Worm (Caenorhabditis elegans) whole organism, L1 larva: ENCODE data around the gene hst-1.

Experiments
- C16A3.4 ChIP-seq: fragments of 150-350 bp; optimal IDR thresholded peaks from 2 replicates; lab custom pipeline; 2014; ENCODE audit warnings: missing biosample characterization, missing genetic modification characterization
- C34B4.2 ChIP-seq: sonication (generic microtip); optimal IDR thresholded peaks from 2 replicates; lab custom pipeline; 2017; ENCODE audit warnings: mild to moderate bottlenecking, missing genetic modification characterization, missing compliant biosample characterization
- aha-1 ChIP-seq: fragments of 150-350 bp; optimal IDR thresholded peaks from 2 replicates; lab custom pipeline; 2014; ENCODE audit warnings: missing biosample characterization, missing genetic modification characterization
- alr-1 ChIP-seq: fragments of 200-800 bp; sonication (Bioruptor generic); optimal IDR thresholded peaks from 2 replicates; lab custom pipeline; 2018; ENCODE audit warnings: borderline replicate concordance, mild to moderate bottlenecking, missing genetic modification characterization, missing compliant biosample characterization
- aly-2 ChIP-seq: fragments of 150-350 bp; optimal IDR thresholded peaks from 2 replicates; lab custom pipeline; 2014; ENCODE audit warnings: missing biosample characterization, missing genetic modification characterization
- ama-1 ChIP-seq: fragments of 150-350 bp; optimal IDR thresholded peaks from 2 replicates; lab custom pipeline; 2014
- ceh-82 ChIP-seq, 3 experiments: fragments of 150-350 bp in 1 of 3; sonication (generic microtip) in 2 of 3; optimal IDR thresholded peaks; 2 replicates each; lab custom pipeline; 2014 to 2017; ENCODE audit warnings: missing biosample characterization in 3 of 3, missing genetic modification characterization in 3 of 3
- ceh-88 ChIP-seq: fragments of 200-800 bp; sonication (Bioruptor generic); IDR thresholded peaks from 2 replicates; pipeline ENCODE4 v1.3.6; 2022; ENCODE audit warnings: missing genetic modification characterization, missing compliant biosample characterization
- ceh-90 ChIP-seq: sonication (generic microtip); optimal IDR thresholded peaks from 2 replicates; lab custom pipeline; 2016; ENCODE audit warnings: missing genetic modification characterization, missing compliant biosample characterization
- dpl-1 ChIP-seq, 3 experiments: fragments of 150-350 bp in 2 of 3; sonication (generic microtip) in 1 of 3; optimal IDR thresholded peaks; 2 replicates each; lab custom pipeline; 2014 to 2017; ENCODE audit warnings: missing biosample characterization in 3 of 3, missing genetic modification characterization in 3 of 3, missing genetic modification reagents in 3 of 3
- dsc-1 ChIP-seq: sonication (generic microtip); optimal IDR thresholded peaks from 2 replicates; lab custom pipeline; 2016; ENCODE audit warnings: mild to moderate bottlenecking, missing genetic modification characterization, missing compliant biosample characterization
- efl-1 ChIP-seq, 4 experiments: fragments of 150-350 bp; optimal IDR thresholded peaks in 3 of 4; peaks in 1 of 4; 1 replicate in 1 of 4; 2 replicates in 3 of 4; lab custom pipeline; 2014; ENCODE audit warnings: missing biosample characterization in 2 of 4, missing genetic modification characterization in 2 of 4, missing genetic modification reagents in 2 of 4
- egl-13 ChIP-seq: sonication (generic microtip); optimal IDR thresholded peaks from 2 replicates; lab custom pipeline; 2016; ENCODE audit warnings: missing genotype, missing genetic modification reagents, missing genetic modification characterization, missing compliant biosample characterization
- egl-27 ChIP-seq, 2 experiments: fragments of 150-350 bp in 1 of 2; sonication (generic microtip); optimal IDR thresholded peaks; 3 replicates each; lab custom pipeline; 2017 to 2018; ENCODE audit warnings: missing biosample characterization in 2 of 2, missing genetic modification characterization in 2 of 2, missing genetic modification reagents in 2 of 2
- elt-3 ChIP-seq, 6 experiments: fragments of 150-350 bp in 1 of 6; sonication (generic microtip); optimal IDR thresholded peaks; 2 replicates each; lab custom pipeline; 2017 to 2018; ENCODE audit warnings: missing biosample characterization in 6 of 6, missing genetic modification characterization in 6 of 6, inconsistent platforms in 1 of 6
- ets-5 ChIP-seq: fragments of 200-800 bp; sonication (Bioruptor generic); IDR thresholded peaks from 2 replicates; pipeline ENCODE4 v1.3.6; 2022; ENCODE audit warnings: missing genetic modification characterization, missing compliant biosample characterization
- fkh-4 ChIP-seq: sonication (generic microtip); optimal IDR thresholded peaks from 2 replicates; lab custom pipeline; 2016; ENCODE audit warnings: missing compliant biosample characterization, missing genetic modification characterization, borderline replicate concordance
- fos-1 ChIP-seq: fragments of 150-350 bp; optimal IDR thresholded peaks from 2 replicates; lab custom pipeline; 2014; ENCODE audit warnings: missing biosample characterization, missing genetic modification characterization
- hlh-17 ChIP-seq: fragments of 200-800 bp; sonication (Bioruptor generic); optimal IDR thresholded peaks from 2 replicates; lab custom pipeline; 2018; ENCODE audit warnings: missing genetic modification characterization, mild to moderate bottlenecking, missing compliant biosample characterization, moderate library complexity, borderline replicate concordance
- hlh-4 ChIP-seq: sonication (generic microtip); optimal IDR thresholded peaks from 2 replicates; lab custom pipeline; 2016; ENCODE audit warnings: mild to moderate bottlenecking, missing genetic modification characterization, missing compliant biosample characterization
- irx-1 ChIP-seq: sonication (generic microtip); optimal IDR thresholded peaks from 2 replicates; lab custom pipeline; 2016; ENCODE audit warnings: missing genetic modification characterization, missing compliant biosample characterization
- jun-1 ChIP-seq: fragments of 150-350 bp; optimal IDR thresholded peaks from 2 replicates; lab custom pipeline; 2014; ENCODE audit warnings: missing biosample characterization, missing genetic modification reagents, missing genetic modification characterization
- lin-14 ChIP-seq: fragments of 200-800 bp; sonication (Bioruptor generic); optimal IDR thresholded peaks from 2 replicates; lab custom pipeline; 2018; ENCODE audit warnings: mild to moderate bottlenecking, missing genetic modification characterization, moderate library complexity, missing compliant biosample characterization
- lin-15B ChIP-seq: fragments of 150-350 bp; sonication (generic microtip); optimal IDR thresholded peaks from 3 replicates; lab custom pipeline; 2014; ENCODE audit warnings: missing biosample characterization, missing genetic modification characterization
- lir-3 ChIP-seq: sonication (generic microtip); optimal IDR thresholded peaks from 2 replicates; lab custom pipeline; 2016; ENCODE audit warnings: mild to moderate bottlenecking, missing genetic modification characterization, moderate library complexity, missing compliant biosample characterization; ENCODE audit not compliant: poor library complexity
- mab-9 ChIP-seq: fragments of 200-800 bp; sonication (Bioruptor generic); IDR thresholded peaks from 2 replicates; pipeline ENCODE4 v1.3.6; 2022; ENCODE audit warnings: missing genetic modification reagents, missing genetic modification characterization, missing compliant biosample characterization
- mdl-1 ChIP-seq, 2 experiments: fragments of 150-350 bp; optimal IDR thresholded peaks; 2 replicates each; lab custom pipeline; 2014 to 2017; ENCODE audit warnings: missing biosample characterization in 2 of 2, missing genetic modification characterization in 2 of 2, inconsistent platforms in 1 of 2
- mef-2 ChIP-seq: fragments of 150-350 bp; optimal IDR thresholded peaks from 2 replicates; lab custom pipeline; 2014; ENCODE audit warnings: missing biosample characterization, missing genetic modification characterization
- mep-1 ChIP-seq: fragments of 150-350 bp; optimal IDR thresholded peaks from 2 replicates; lab custom pipeline; 2014; ENCODE audit warnings: missing biosample characterization, missing genetic modification characterization
- nhr-237 ChIP-seq: fragments of 150-350 bp; optimal IDR thresholded peaks from 2 replicates; lab custom pipeline; 2014; ENCODE audit warnings: missing biosample characterization, missing genetic modification characterization
- nhr-28 ChIP-seq: fragments of 150-350 bp; optimal IDR thresholded peaks from 2 replicates; lab custom pipeline; 2014; ENCODE audit warnings: missing biosample characterization, missing genetic modification characterization
- nhr-77 ChIP-seq: fragments of 150-350 bp; optimal IDR thresholded peaks from 2 replicates; lab custom pipeline; 2014; ENCODE audit warnings: missing biosample characterization, missing genetic modification characterization
- nhr-84 ChIP-seq: sonication (generic microtip); optimal IDR thresholded peaks from 2 replicates; lab custom pipeline; 2017; ENCODE audit warnings: missing biosample characterization, missing genetic modification characterization
- nhr-90 ChIP-seq: sonication (generic microtip); optimal IDR thresholded peaks from 2 replicates; lab custom pipeline; 2016; ENCODE audit warnings: mild to moderate bottlenecking, missing genetic modification characterization, missing compliant biosample characterization; ENCODE audit not compliant: poor library complexity
- pag-3 ChIP-seq: sonication (generic microtip); optimal IDR thresholded peaks from 2 replicates; lab custom pipeline; 2017; ENCODE audit warnings: missing genetic modification characterization, mild to moderate bottlenecking, missing compliant biosample characterization, antibody characterized with exemption, borderline replicate concordance; ENCODE audit not compliant: insufficient read depth
- pax-3 ChIP-seq: fragments of 200-800 bp; sonication (Bioruptor generic); optimal IDR thresholded peaks from 2 replicates; lab custom pipeline; 2018; ENCODE audit warnings: mild to moderate bottlenecking, missing genetic modification characterization, moderate library complexity, missing compliant biosample characterization
- pqm-1 ChIP-seq: sonication (generic microtip); optimal IDR thresholded peaks from 3 replicates; lab custom pipeline; 2017; ENCODE audit warnings: missing biosample characterization, missing genetic modification characterization
- rnt-1 ChIP-seq: sonication (generic microtip); optimal IDR thresholded peaks from 2 replicates; lab custom pipeline; 2016; ENCODE audit warnings: mild to moderate bottlenecking, missing genetic modification characterization, moderate library complexity, missing compliant biosample characterization
- skn-1 ChIP-seq: fragments of 150-350 bp; optimal IDR thresholded peaks from 2 replicates; lab custom pipeline; 2014; ENCODE audit warnings: missing biosample characterization, missing genetic modification characterization
- snu-23 ChIP-seq: sonication (generic microtip); optimal IDR thresholded peaks from 2 replicates; lab custom pipeline; 2016; ENCODE audit warnings: missing genetic modification characterization, missing compliant biosample characterization
- sox-4 ChIP-seq: sonication (generic microtip); optimal IDR thresholded peaks from 2 replicates; lab custom pipeline; 2016; ENCODE audit warnings: missing genetic modification characterization, missing compliant biosample characterization
- swsn-7 ChIP-seq: sonication (generic microtip); optimal IDR thresholded peaks from 2 replicates; lab custom pipeline; 2016; ENCODE audit warnings: missing genetic modification characterization, missing compliant biosample characterization
- tbx-2 ChIP-seq: sonication (generic microtip); optimal IDR thresholded peaks from 2 replicates; lab custom pipeline; 2016; ENCODE audit warnings: missing genetic modification characterization, missing compliant biosample characterization
- tlp-1 ChIP-seq: fragments of 150-350 bp; optimal IDR thresholded peaks from 2 replicates; lab custom pipeline; 2014; ENCODE audit warnings: missing biosample characterization, missing genetic modification characterization
- unc-30 ChIP-seq: sonication (generic microtip); optimal IDR thresholded peaks from 2 replicates; lab custom pipeline; 2017; ENCODE audit warnings: missing biosample characterization, missing genetic modification characterization
- unc-98 ChIP-seq: fragments of 200-800 bp; sonication (Bioruptor generic); IDR thresholded peaks from 2 replicates; pipeline ENCODE4 v1.3.6; 2022; ENCODE audit warnings: missing genetic modification characterization, missing compliant biosample characterization
- vab-15 ChIP-seq: sonication (generic microtip); optimal IDR thresholded peaks from 2 replicates; lab custom pipeline; 2017; ENCODE audit warnings: missing genotype, mild to moderate bottlenecking, missing genetic modification characterization, missing compliant biosample characterization
- xbp-1 ChIP-seq: sonication (generic microtip); optimal IDR thresholded peaks from 2 replicates; lab custom pipeline; 2016; ENCODE audit warnings: missing genetic modification characterization, missing compliant biosample characterization
- zag-1 ChIP-seq: fragments of 150-350 bp; optimal IDR thresholded peaks from 2 replicates; lab custom pipeline; 2014; ENCODE audit warnings: missing biosample characterization, missing genetic modification characterization
- zip-4 ChIP-seq: fragments of 200-800 bp; sonication (Bioruptor generic); optimal IDR thresholded peaks from 2 replicates; lab custom pipeline; 2018; ENCODE audit warnings: mild to moderate bottlenecking, missing genetic modification characterization, moderate library complexity, missing compliant biosample characterization
- ztf-11 ChIP-seq, 2 experiments: sonication (generic microtip); optimal IDR thresholded peaks; 2 replicates each; lab custom pipeline; 2016 to 2017; ENCODE audit warnings: missing genetic modification characterization in 2 of 2, missing biosample characterization in 1 of 2, missing compliant biosample characterization in 1 of 2

Gene hst-1

ce11 chrIV:8687605-8688191, 3.6 kb downstream of the hst-1 start, which contains the start of gene snrp-3 (continued):
- TF ChIP-seq egl-27 (tag; optimal IDR thresholded peaks at IDR 0.05; lab: Kevin White, UChicago) (peak in 1 of 2 experiments; percentile 9), ceh-88 (no peak), xbp-1 (peak; percentile 85), aha-1 (peak; percentile 17), dsc-1 (tag; lab: Kevin White, UChicago) (peak; percentile 84), dpl-1 (GFP tag; optimal IDR thresholded peaks at IDR 0.05; lab: Kevin White, UChicago) (peak; percentile 95 to 98 (median 97)), egl-13 (tag; lab: Kevin White, UChicago) (peak; percentile 32), zag-1 (tag; lab: Kevin White, UChicago) (peak; percentile 82), pag-3 (tag; lab: Kevin White, UChicago) (no peak), C34B4.2 (tag; lab: Kevin White, UChicago) (no peak), sox-4 (peak; percentile 50), fkh-4 (no peak), nhr-77 (tag; lab: Kevin White, UChicago) (peak; percentile 69), ztf-11 (tag; optimal IDR thresholded peaks at IDR 0.05; lab: Kevin White, UChicago) (peak in 1 of 2 experiments; percentile 47), rnt-1 (tag; lab: Kevin White, UChicago) (peak; percentile 89), zip-4 (GFP tag; lab: Kevin White, UChicago) (peak; percentile 66), C16A3.4 (tag; lab: Kevin White, UChicago) (peak; percentile 92), lin-14 (GFP tag; lab: Kevin White, UChicago) (peak; percentile 83), ceh-82 (tag; optimal IDR thresholded peaks at IDR 0.05; lab: Kevin White, UChicago) (peak; percentile 80 to 87 (median 81)), nhr-84 (no peak), unc-30 (no peak), snu-23 (peak; percentile 91), skn-1 (tag; lab: Kevin White, UChicago) (peak; percentile 80), nhr-28 (tag; lab: Kevin White, UChicago) (no peak), nhr-90 (tag; lab: Kevin White, UChicago) (peak; percentile 79), tbx-2 (tag; lab: Kevin White, UChicago) (peak; percentile 86), nhr-237 (no peak), ama-1 (lab: Kevin White, UChicago) (peak; percentile 67), tlp-1 (tag; lab: Kevin White, UChicago) (no peak), lin-15B (tag; lab: Kevin White, UChicago) (peak; percentile 77), pax-3 (tag; lab: Kevin White, UChicago) (peak; percentile 44), hlh-17 (GFP tag; lab: Kevin White, UChicago) (no peak), ets-5 (GFP tag; lab: Robert Waterston, UW) (no peak), mab-9 (GFP tag; lab: Robert Waterston, UW) (peak; percentile 41; the same call in 1 of the 2 replicates), mef-2 (no peak), unc-98 (GFP tag; lab: Robert Waterston, UW) (no peak), ceh-90 (tag; lab: Kevin White, UChicago) (peak; percentile 7), swsn-7 (tag; lab: Kevin White, UChicago) (peak; percentile 87), fos-1 (tag; lab: Kevin White, UChicago) (peak; percentile 87), mep-1 (tag; lab: Kevin White, UChicago) (peak; percentile 97), jun-1 (peak; percentile 61), irx-1 (tag; lab: Kevin White, UChicago) (peak; percentile 83), alr-1 (tag; lab: Kevin White, UChicago) (no peak), mdl-1 (tag; optimal IDR thresholded peaks at IDR 0.05; lab: Kevin White, UChicago) (peak in 1 of 2 experiments; percentile 83), hlh-4 (no peak), vab-15 (tag; lab: Kevin White, UChicago) (no peak), efl-1 (optimal IDR thresholded peaks at IDR 0.05; lab: Kevin White, UChicago) (peak; percentile 87 to 96), efl-1 (GFP tag; optimal IDR thresholded peaks at IDR 0.05 in 1 of 2; lab: Kevin White, UChicago) (peak; percentile 95 to 100), aly-2 (peak; percentile 86), elt-3 (tag; optimal IDR thresholded peaks at IDR 0.05; lab: Kevin White, UChicago) (peak in 2 of 6 experiments; percentile 61 to 76), pqm-1 (tag; lab: Kevin White, UChicago) (no peak), lir-3 (tag; lab: Kevin White, UChicago) (peak; percentile 65)
